Worm (Caenorhabditis elegans): ENCODE measurements around the gene ril-2.

The ril-2 gene

ce11 chrV:12554172-12555031 lies 44.6 kb downstream of the ril-2 start:
- TF ChIP-seq flt-1 (GFP tag; IDR thresholded peaks at IDR 0.05), result no peak
- no peak for TF ChIP-seq klf-2 (GFP tag; conservative IDR thresholded peaks at IDR 0.05)
- TF ChIP-seq T22C8.4 (GFP tag; IDR thresholded peaks at IDR 0.05), result no peak
- TF ChIP-seq cog-1 (tag; optimal IDR thresholded peaks at IDR 0.05), result no peak
- no peak for TF ChIP-seq med-1 (GFP tag; optimal IDR thresholded peaks at IDR 0.05; ENCODE audit: insufficient read depth)
- no peak for TF ChIP-seq ref-1 (GFP tag; conservative IDR thresholded peaks at IDR 0.05)
- no peak for TF ChIP-seq tab-1 (GFP tag; IDR thresholded peaks at IDR 0.05)
- TF ChIP-seq ztf-23 (GFP tag; IDR thresholded peaks at IDR 0.05), result no peak
- TF ChIP-seq ztf-29 (GFP tag; IDR thresholded peaks at IDR 0.05), result no peak

DNA sequence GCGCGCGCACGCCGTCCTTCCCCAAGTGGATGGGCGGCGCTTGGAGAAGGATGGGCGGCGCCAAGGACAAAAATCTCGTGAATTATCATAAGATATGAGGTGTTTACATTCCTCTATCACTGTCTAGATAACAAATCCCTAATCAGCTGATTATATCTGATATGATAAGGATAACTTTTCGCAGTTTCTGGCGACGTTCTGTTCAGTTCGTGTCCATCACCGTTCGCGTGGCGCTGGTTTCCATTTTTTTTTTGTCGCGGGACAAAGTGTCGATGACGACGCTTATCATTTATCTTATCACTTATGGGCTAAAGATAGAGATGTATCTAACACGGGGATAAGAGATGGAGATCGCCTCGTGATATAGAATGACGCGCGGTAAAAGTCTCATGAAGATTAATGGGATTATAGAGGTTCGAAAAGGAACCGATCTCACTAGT lies 45.7 kb downstream of the ril-2 start:
- TF ChIP-seq T22C8.4 (GFP tag; IDR thresholded peaks at IDR 0.05) (no peak), ztf-29 (GFP tag; IDR thresholded peaks at IDR 0.05) (no peak), ztf-23 (GFP tag; IDR thresholded peaks at IDR 0.05) (no peak), flt-1 (GFP tag; IDR thresholded peaks at IDR 0.05) (no peak), ref-1 (GFP tag; conservative IDR thresholded peaks at IDR 0.05) (no peak), cog-1 (tag; optimal IDR thresholded peaks at IDR 0.05) (no peak), med-1 (GFP tag; optimal IDR thresholded peaks at IDR 0.05; ENCODE audit: insufficient read depth) (no peak), klf-2 (GFP tag; conservative IDR thresholded peaks at IDR 0.05) (no peak), tab-1 (GFP tag; IDR thresholded peaks at IDR 0.05) (no peak)

ce11 chrV:12552671-12553212 lies 46.2 kb downstream of the ril-2 start, which contains the start of gene F45D3.4:
F45D3.4 (minus strand) TSS chrV:12553191.
- TF ChIP-seq klf-2 (GFP tag; conservative IDR thresholded peaks at IDR 0.05) (no peak), ztf-29 (GFP tag; IDR thresholded peaks at IDR 0.05) (no peak), T22C8.4 (GFP tag; IDR thresholded peaks at IDR 0.05) (no peak), ztf-23 (GFP tag; IDR thresholded peaks at IDR 0.05) (no peak), med-1 (GFP tag; optimal IDR thresholded peaks at IDR 0.05; ENCODE audit: insufficient read depth) (no peak), tab-1 (GFP tag; IDR thresholded peaks at IDR 0.05) (no peak), cog-1 (tag; optimal IDR thresholded peaks at IDR 0.05) (no peak), ref-1 (GFP tag; conservative IDR thresholded peaks at IDR 0.05) (no peak), flt-1 (GFP tag; IDR thresholded peaks at IDR 0.05) (no peak)

DNA sequence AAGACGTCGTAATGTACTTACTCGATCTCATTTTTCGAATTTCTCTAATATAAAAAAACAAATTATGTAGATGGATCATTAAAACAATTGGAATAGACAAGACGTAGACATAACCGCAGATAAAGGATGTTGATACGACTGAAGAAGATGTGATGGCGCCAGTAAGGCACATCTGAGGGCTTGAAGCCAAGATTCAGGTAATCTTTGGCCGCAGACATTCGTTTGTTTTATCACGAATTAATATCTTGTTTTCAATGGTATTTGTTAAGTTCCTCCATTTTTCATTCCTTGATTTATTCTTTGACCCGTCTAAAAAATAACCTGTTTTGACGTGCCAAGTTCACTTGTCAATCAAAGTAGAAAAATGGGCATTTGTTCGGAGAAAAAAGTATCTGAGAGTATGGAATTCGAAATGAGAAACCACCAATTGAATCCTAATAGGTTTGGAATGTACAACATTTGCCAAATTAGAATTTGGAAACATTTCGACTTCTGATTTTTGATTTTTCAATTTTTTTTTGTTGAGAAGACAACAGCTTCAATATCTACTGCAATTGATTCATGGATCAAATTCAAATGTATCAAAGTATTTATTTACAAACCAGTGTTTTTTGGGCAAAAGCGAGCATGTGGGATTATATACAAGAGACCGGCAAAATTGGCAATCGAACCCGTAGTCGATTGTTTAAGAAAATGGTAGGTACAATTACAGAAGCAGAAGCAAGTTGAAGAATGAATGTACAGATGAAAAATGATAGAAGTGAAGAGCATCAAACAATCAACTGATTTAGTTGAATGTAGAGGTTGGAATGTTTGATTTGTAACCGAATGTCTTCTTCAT lies 47.1 kb downstream of the ril-2 start:
- TF ChIP-seq T22C8.4 (GFP tag; IDR thresholded peaks at IDR 0.05), result no peak
- no peak for TF ChIP-seq ztf-29 (GFP tag; IDR thresholded peaks at IDR 0.05)
- no peak for TF ChIP-seq flt-1 (GFP tag; IDR thresholded peaks at IDR 0.05)
- TF ChIP-seq ztf-23 (GFP tag; IDR thresholded peaks at IDR 0.05), result no peak
- TF ChIP-seq med-1 (GFP tag; optimal IDR thresholded peaks at IDR 0.05; ENCODE audit: insufficient read depth), result no peak
- TF ChIP-seq klf-2 (GFP tag; conservative IDR thresholded peaks at IDR 0.05), result no peak
- no peak for TF ChIP-seq ref-1 (GFP tag; conservative IDR thresholded peaks at IDR 0.05)
- TF ChIP-seq tab-1 (GFP tag; IDR thresholded peaks at IDR 0.05), result no peak
- TF ChIP-seq cog-1 (tag; optimal IDR thresholded peaks at IDR 0.05), result no peak

DNA sequence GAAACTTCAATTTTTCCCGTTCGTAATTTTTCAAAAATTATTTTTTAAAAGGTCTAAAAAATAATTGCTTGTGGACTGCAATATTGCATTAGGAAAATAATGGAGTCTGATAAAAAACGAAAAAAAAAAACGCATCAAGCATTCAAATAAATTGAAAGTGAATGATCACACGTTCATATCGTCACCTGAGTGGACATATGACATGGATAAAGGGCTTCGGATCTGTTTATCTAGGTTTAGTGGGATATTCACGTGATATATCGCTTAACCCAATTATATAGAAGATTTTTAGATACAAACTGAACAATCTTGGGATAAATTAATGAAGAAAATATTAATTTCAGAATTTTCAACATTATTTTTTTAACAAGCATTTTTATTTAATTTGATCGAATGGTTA lies 48.2 kb downstream of the ril-2 start:
- TF ChIP-seq ztf-29 (GFP tag; IDR thresholded peaks at IDR 0.05) (no peak), flt-1 (GFP tag; IDR thresholded peaks at IDR 0.05) (no peak), klf-2 (GFP tag; conservative IDR thresholded peaks at IDR 0.05) (no peak), ref-1 (GFP tag; conservative IDR thresholded peaks at IDR 0.05) (no peak), med-1 (GFP tag; optimal IDR thresholded peaks at IDR 0.05; ENCODE audit: insufficient read depth) (no peak), tab-1 (GFP tag; IDR thresholded peaks at IDR 0.05) (no peak), T22C8.4 (GFP tag; IDR thresholded peaks at IDR 0.05) (no peak), cog-1 (tag; optimal IDR thresholded peaks at IDR 0.05) (no peak), ztf-23 (GFP tag; IDR thresholded peaks at IDR 0.05) (no peak)

DNA sequence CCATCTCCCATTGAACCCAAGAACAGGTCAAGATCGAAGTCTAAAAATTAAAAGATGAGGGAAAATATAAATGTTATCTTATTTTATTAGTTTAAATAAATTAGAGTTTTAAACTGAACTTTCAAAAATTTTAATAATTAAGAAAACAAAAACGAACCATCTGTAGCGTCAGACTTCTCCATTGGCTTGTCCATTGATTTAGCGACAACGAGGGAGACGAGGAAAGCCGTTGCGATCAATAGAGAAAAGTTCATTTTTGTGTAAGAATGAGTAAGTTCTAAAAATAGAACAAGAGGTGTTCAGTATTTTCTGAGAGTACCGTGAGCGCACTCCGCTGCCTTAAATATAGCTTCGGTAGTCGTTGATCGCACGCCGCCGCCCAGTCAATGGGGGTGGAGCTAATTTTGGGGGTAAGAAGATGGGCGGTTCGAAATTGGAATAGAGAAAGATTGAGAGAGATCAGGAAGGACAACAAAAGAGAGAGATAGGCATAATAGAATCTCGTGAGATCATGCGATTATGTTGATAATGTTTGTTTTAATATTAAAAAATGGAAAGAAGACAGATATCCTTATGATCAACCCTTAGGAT lies 48.8 kb downstream of the ril-2 start, which contains the start of gene F45D3.3:
Gene F45D3.3, minus strand, starts transcription at position 350 of the 591 bp plus-strand sequence.
- no peak for TF ChIP-seq klf-2 (GFP tag; conservative IDR thresholded peaks at IDR 0.05)
- no peak for TF ChIP-seq flt-1 (GFP tag; IDR thresholded peaks at IDR 0.05)
- no peak for TF ChIP-seq cog-1 (tag; optimal IDR thresholded peaks at IDR 0.05)
- no peak for TF ChIP-seq ref-1 (GFP tag; conservative IDR thresholded peaks at IDR 0.05)
- no peak for TF ChIP-seq ztf-29 (GFP tag; IDR thresholded peaks at IDR 0.05)
- TF ChIP-seq med-1 (GFP tag; optimal IDR thresholded peaks at IDR 0.05; ENCODE audit: insufficient read depth), result no peak

DNA sequence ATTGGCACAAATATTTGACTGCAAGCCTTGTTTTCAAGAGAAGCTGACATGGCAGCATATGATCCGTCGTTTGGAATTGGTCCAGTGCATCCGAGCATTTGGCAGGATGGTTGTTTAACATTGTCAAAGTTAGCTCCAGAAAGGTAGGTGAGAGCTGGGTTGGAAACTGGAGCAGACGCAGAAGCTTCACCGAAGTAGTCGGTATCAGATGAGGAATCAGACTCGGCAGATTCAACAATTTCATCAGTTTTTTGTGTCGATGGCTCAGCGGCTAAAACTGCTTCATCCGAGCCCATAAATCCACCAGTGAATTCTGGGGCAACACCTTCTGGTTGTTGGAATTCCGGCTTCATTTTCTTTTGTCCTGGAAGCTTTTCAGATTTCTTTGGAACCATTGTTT lies 49.4 kb downstream of the ril-2 start:
- TF ChIP-seq cog-1 (tag; optimal IDR thresholded peaks at IDR 0.05) (no peak), klf-2 (GFP tag; conservative IDR thresholded peaks at IDR 0.05) (no peak), T22C8.4 (GFP tag; IDR thresholded peaks at IDR 0.05) (no peak), med-1 (GFP tag; optimal IDR thresholded peaks at IDR 0.05; ENCODE audit: insufficient read depth) (no peak), ref-1 (GFP tag; conservative IDR thresholded peaks at IDR 0.05) (no peak), ztf-23 (GFP tag; IDR thresholded peaks at IDR 0.05) (no peak), ztf-29 (GFP tag; IDR thresholded peaks at IDR 0.05) (no peak), tab-1 (GFP tag; IDR thresholded peaks at IDR 0.05) (no peak), flt-1 (GFP tag; IDR thresholded peaks at IDR 0.05) (no peak)

- no peak for TF ChIP-seq med-1 (GFP tag; optimal IDR thresholded peaks at IDR 0.05; ENCODE audit: insufficient read depth)
- no peak for TF ChIP-seq ztf-23 (GFP tag; IDR thresholded peaks at IDR 0.05)
- no peak for TF ChIP-seq klf-2 (GFP tag; conservative IDR thresholded peaks at IDR 0.05)
- TF ChIP-seq tab-1 (GFP tag; IDR thresholded peaks at IDR 0.05), result no peak
- TF ChIP-seq cog-1 (tag; optimal IDR thresholded peaks at IDR 0.05), result no peak
- no peak for TF ChIP-seq ref-1 (GFP tag; conservative IDR thresholded peaks at IDR 0.05)
- TF ChIP-seq flt-1 (GFP tag; IDR thresholded peaks at IDR 0.05), result no peak
- TF ChIP-seq ztf-29 (GFP tag; IDR thresholded peaks at IDR 0.05), result no peak
- no peak for TF ChIP-seq T22C8.4 (GFP tag; IDR thresholded peaks at IDR 0.05)
Observed at ce11 chrV:12548830-12549229, 50.1 kb downstream of the ril-2 start.

Measured in whole organism, midembryonic.